Fruit fly (Drosophila melanogaster): ENCODE data around the gene qtc.
A peak's percentile ranks its signal among the peaks of the same experiment; 100 is the strongest.

Gene qtc

DNA sequence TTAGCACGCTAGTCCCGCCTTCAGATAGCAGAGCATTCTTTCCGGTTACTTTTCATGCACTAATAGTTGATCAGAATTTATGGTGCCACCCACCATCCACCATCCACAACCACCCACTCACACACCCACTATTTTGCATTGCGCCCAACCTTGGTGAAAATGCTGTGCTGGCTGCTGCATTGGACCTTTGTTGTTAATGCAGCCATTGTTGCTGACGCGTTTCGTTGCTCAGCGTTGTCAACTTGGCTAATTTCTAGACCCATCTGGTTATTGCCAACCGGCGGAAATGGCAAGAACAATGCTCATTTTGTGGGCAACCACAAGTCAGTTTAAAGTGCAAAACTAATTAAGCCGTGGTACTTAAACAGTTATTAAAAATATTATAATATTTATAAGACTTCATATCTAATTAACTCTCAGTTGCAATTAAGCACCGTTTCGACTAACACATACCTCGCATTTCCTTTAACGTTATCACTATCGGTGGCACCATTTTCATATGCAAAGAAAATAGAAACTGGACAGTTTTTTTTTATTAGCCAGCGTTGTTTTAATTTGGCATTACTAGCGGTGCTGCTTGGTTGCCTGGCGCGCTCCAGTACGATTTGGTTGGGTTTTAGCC lies 28.1 kb downstream of the qtc start:
- TF ChIP-seq usp (GFP tag; optimal IDR thresholded peaks at IDR 0.05), result no peak
- TF ChIP-seq GATAd (GFP tag; optimal IDR thresholded peaks at IDR 0.05), result no peak
- no peak for TF ChIP-seq ey (GFP tag; optimal IDR thresholded peaks at IDR 0.05)
- no peak for TF ChIP-seq Rel (GFP tag; optimal IDR thresholded peaks at IDR 0.05)
- TF ChIP-seq Rel (tag; optimal IDR thresholded peaks at IDR 0.05), result no peak
- TF ChIP-seq Dfd (GFP tag; optimal IDR thresholded peaks at IDR 0.05), result no peak
- no peak for TF ChIP-seq CrebA (GFP tag; optimal IDR thresholded peaks at IDR 0.05; ENCODE audit: borderline replicate concordance)
- no peak for TF ChIP-seq Hr78 (GFP tag; optimal IDR thresholded peaks at IDR 0.05)
- no peak for TF ChIP-seq brk (GFP tag; optimal IDR thresholded peaks at IDR 0.05)
- no peak for TF ChIP-seq Abd-B (GFP tag; optimal IDR thresholded peaks at IDR 0.05)
- TF ChIP-seq Mio (GFP tag; optimal IDR thresholded peaks at IDR 0.05), result no peak
- TF ChIP-seq psq (GFP tag; optimal IDR thresholded peaks at IDR 0.05), result no peak
- TF ChIP-seq foxo (GFP tag; optimal IDR thresholded peaks at IDR 0.05), result no peak
- no peak for TF ChIP-seq sv (GFP tag; optimal IDR thresholded peaks at IDR 0.05)
- no peak for TF ChIP-seq CG32264 (GFP tag; optimal IDR thresholded peaks at IDR 0.05)
- TF ChIP-seq Dif (GFP tag; optimal IDR thresholded peaks at IDR 0.05; ENCODE audit: partially characterized antibody), result no peak
- no peak for TF ChIP-seq Hnf4 (GFP tag; optimal IDR thresholded peaks at IDR 0.05)

DNA sequence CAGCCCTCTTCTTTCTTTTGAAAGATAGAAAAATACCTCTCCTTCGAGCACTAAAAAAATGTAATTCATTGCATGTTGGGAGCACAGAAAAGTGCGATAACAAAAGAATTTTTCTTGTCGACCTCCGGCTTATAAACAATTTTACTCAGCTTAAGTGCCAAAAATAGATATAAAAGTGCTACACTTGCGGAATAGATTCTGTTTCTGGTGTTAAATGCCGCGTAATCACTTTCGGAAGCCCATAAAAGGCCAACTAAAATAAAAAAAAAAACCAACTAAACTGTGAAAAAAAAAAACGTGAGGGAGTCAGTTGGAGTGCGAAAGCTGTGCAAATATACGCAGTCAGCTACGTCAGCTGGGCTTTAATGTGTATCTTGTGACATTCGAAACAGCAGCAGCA lies 29.0 kb downstream of the qtc start:
- TF ChIP-seq h (GFP tag; optimal IDR thresholded peaks at IDR 0.05), result no peak
- TF ChIP-seq ey (GFP tag; optimal IDR thresholded peaks at IDR 0.05), result no peak
- TF ChIP-seq Dif (GFP tag; optimal IDR thresholded peaks at IDR 0.05; ENCODE audit: partially characterized antibody), result no peak
- TF ChIP-seq lola (GFP tag; optimal IDR thresholded peaks at IDR 0.05), result no peak
- no peak for TF ChIP-seq Abd-B (GFP tag; optimal IDR thresholded peaks at IDR 0.05)
- no peak for TF ChIP-seq jim (GFP tag; optimal IDR thresholded peaks at IDR 0.05)
- no peak for TF ChIP-seq Mio (GFP tag; optimal IDR thresholded peaks at IDR 0.05)
- no peak for TF ChIP-seq Sp1 (GFP tag; optimal IDR thresholded peaks at IDR 0.05)
- TF ChIP-seq foxo (GFP tag; optimal IDR thresholded peaks at IDR 0.05), result no peak
- TF ChIP-seq GATAd (GFP tag; optimal IDR thresholded peaks at IDR 0.05), result no peak
- no peak for TF ChIP-seq usp (GFP tag; optimal IDR thresholded peaks at IDR 0.05)
- no peak for TF ChIP-seq N (GFP tag; optimal IDR thresholded peaks at IDR 0.05)
- TF ChIP-seq CG32264 (GFP tag; optimal IDR thresholded peaks at IDR 0.05), result no peak
- no peak for TF ChIP-seq HLH106 (tag; optimal IDR thresholded peaks at IDR 0.05)
- TF ChIP-seq CG9705 (GFP tag; optimal IDR thresholded peaks at IDR 0.05), result no peak
- TF ChIP-seq dmrt93B (GFP tag; optimal IDR thresholded peaks at IDR 0.05), result no peak
- TF ChIP-seq rgr (GFP tag; optimal IDR thresholded peaks at IDR 0.05), result no peak

DNA sequence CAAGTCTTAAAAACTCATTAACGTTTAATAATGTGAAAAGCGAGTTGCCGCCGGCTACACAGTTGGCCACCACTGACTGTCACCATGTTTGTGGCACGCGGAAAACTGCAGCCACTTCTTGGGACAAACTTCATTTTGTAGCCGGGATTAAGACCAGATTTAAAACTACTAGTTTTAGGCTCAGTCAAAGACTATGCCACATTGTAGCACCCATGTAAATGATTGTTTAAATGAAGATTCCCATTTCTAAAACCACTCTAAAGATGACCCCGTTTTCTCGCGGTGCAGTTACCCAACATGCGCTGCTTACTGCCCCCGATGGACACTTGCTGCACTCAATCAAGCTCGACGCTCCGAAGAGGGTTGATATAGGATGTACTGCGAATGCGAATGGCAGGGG lies 29.7 kb downstream of the qtc start:
- TF ChIP-seq GATAd (GFP tag; optimal IDR thresholded peaks at IDR 0.05) (no peak), usp (GFP tag; optimal IDR thresholded peaks at IDR 0.05) (no peak), HLH106 (tag; optimal IDR thresholded peaks at IDR 0.05) (no peak), brk (GFP tag; optimal IDR thresholded peaks at IDR 0.05) (no peak), ey (GFP tag; optimal IDR thresholded peaks at IDR 0.05) (no peak), br (GFP tag; optimal IDR thresholded peaks at IDR 0.05) (no peak)

DNA sequence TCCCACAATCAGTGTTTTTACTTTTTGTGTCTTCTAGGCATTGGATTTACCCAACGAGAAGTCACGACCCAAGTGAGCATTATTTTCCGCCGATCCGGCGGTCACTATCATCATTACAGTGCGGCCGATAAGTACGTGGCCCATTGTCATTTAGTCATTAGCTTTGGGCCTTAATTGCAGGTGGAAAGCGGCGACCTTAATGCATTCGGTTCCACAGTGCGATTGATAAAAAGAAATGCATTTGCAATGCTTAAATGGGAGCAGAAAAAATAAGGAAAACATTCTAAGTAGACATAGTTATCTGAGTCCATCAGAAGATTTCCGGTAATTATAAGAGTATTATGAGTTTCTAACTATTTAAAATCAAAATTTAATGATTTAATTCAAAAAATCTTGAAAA lies 31.5 kb downstream of the qtc start:
- no peak for TF ChIP-seq h (GFP tag; optimal IDR thresholded peaks at IDR 0.05)
- TF ChIP-seq Jra (GFP tag; optimal IDR thresholded peaks at IDR 0.05), result no peak
- TF ChIP-seq Mio (GFP tag; optimal IDR thresholded peaks at IDR 0.05), result no peak
- no peak for TF ChIP-seq foxo (GFP tag; optimal IDR thresholded peaks at IDR 0.05)
- TF ChIP-seq tai (GFP tag; optimal IDR thresholded peaks at IDR 0.05), result no peak
- no peak for TF ChIP-seq Abd-B (GFP tag; optimal IDR thresholded peaks at IDR 0.05)
- TF ChIP-seq CG32264 (GFP tag; optimal IDR thresholded peaks at IDR 0.05), result no peak
- TF ChIP-seq br (GFP tag; optimal IDR thresholded peaks at IDR 0.05), result peak; percentile 52
- TF ChIP-seq ey (GFP tag; optimal IDR thresholded peaks at IDR 0.05), result peak; percentile 47
- no peak for TF ChIP-seq Hr83 (GFP tag; optimal IDR thresholded peaks at IDR 0.05; ENCODE audit: poor library complexity, severe bottlenecking)
- no peak for TF ChIP-seq CG9705 (GFP tag; optimal IDR thresholded peaks at IDR 0.05)
- TF ChIP-seq Vsx2 (GFP tag; optimal IDR thresholded peaks at IDR 0.05; ENCODE audit: partially characterized antibody), result no peak
- TF ChIP-seq fru (GFP tag; optimal IDR thresholded peaks at IDR 0.05), result peak; percentile 8
- TF ChIP-seq Hr78 (GFP tag; optimal IDR thresholded peaks at IDR 0.05), result no peak

DNA sequence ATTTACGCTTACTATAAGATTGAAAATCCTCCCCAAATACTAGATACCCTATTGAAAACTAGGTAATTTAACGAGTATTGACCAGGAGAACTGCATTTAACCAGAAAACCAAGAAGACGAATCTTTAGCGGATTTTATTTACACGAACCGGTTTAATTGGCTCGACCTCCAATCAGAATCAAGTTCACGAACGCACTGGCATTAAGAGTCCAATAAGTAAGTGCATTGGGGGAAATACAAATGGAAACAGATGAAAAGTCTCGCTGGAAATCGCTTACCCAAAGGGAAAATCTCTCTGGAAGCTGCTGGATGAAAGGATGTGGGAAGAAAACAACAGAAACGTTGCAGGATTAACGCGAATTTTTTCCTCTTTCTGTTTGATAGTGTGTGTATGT lies 32.0 kb downstream of the qtc start:
- TF ChIP-seq Rel (GFP tag; optimal IDR thresholded peaks at IDR 0.05) (no peak), Rel (tag; optimal IDR thresholded peaks at IDR 0.05) (peak; percentile 16), woc (GFP tag; optimal IDR thresholded peaks at IDR 0.05) (no peak), Hr83 (GFP tag; optimal IDR thresholded peaks at IDR 0.05; ENCODE audit: poor library complexity, severe bottlenecking) (no peak), fru (GFP tag; optimal IDR thresholded peaks at IDR 0.05) (no peak)

Data from whole organism, wandering third instar larva.